Fruit fly (Drosophila melanogaster): Measurements from ENCODE around the gene ScsbetaA.
A peak's percentile ranks its signal among the peaks of the same experiment; 100 is the strongest.

DNA sequence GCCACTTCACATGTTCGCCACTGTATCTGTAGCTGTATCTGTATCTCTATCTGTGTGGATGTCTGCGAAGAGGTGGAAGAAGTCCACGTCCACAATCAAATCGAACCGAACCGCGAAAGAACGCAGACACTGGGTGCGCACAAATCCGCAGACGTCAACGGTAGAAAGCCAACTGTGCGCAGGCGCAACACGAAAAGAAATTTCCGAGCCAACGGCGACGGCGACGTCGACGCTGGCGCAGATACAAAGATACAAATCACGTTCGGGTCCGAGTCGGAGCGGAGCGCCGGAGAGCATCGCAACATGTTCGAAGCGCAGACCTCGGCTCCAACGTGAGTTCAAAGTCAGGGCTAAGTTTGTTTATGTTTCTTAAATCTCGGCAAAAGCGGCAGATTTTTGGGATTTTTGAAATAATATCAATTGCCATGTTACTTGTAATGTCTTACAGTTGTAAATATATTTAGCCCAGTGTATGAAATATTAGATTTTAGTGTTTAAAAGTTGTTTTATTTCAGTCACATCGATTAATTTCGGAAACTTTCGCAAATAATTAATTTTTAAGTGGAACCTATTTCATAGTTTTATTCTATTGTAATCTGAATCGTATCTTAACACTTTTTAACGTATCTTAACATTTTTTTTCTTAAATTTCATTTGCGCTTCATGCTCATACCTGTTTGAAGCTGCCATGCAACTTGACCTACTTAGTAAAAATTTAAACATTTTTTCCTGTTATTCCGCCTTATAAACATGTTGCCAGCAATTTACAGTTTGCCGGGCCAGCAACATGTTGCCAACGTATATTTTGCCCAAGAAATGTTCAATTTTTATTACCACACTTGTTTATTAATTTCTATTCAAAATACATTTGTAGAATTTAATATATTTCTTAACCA is 24.6 kb downstream of the ScsbetaA start, which contains the start of gene ich:
- TF ChIP-seq fd96Ca (GFP tag; IDR thresholded peaks at IDR 0.05) (0 out of 3 replicates have a peak, but pooled peaks have one; percentile 31), gl (tag; optimal IDR thresholded peaks at IDR 0.05) (no peak), rn (GFP tag; IDR thresholded peaks at IDR 0.05) (no peak), CG10348 (GFP tag; IDR thresholded peaks at IDR 0.05) (no peak), D1 (tag; optimal IDR thresholded peaks at IDR 0.05) (no peak), CG9948 (tag; optimal IDR thresholded peaks at IDR 0.05) (no peak), CG4496 (GFP tag; IDR thresholded peaks at IDR 0.05) (no peak)
